Worm (Caenorhabditis elegans) whole organism, L1 larva: ENCODE data around the gene R10E4.1.

Experiments used
- egl-27 ChIP-seq, 2 experiments: fragments of 150-350 bp in 1 of 2; sonication (generic microtip); optimal IDR thresholded peaks; 3 replicates each; lab custom pipeline; 2017 to 2018; ENCODE audit warnings: missing biosample characterization in 2 of 2, missing genetic modification characterization in 2 of 2, missing genetic modification reagents in 2 of 2
- elt-3 ChIP-seq, 6 experiments: fragments of 150-350 bp in 1 of 6; sonication (generic microtip); optimal IDR thresholded peaks; 2 replicates each; lab custom pipeline; 2017 to 2018; ENCODE audit warnings: missing biosample characterization in 6 of 6, missing genetic modification characterization in 6 of 6, inconsistent platforms in 1 of 6
- nhr-84 ChIP-seq: sonication (generic microtip); optimal IDR thresholded peaks from 2 replicates; lab custom pipeline; 2017; ENCODE audit warnings: missing biosample characterization, missing genetic modification characterization
- pqm-1 ChIP-seq: sonication (generic microtip); optimal IDR thresholded peaks from 3 replicates; lab custom pipeline; 2017; ENCODE audit warnings: missing biosample characterization, missing genetic modification characterization
- unc-62 ChIP-seq: fragments of 150-350 bp; optimal IDR thresholded peaks from 2 replicates; lab custom pipeline; 2014; ENCODE audit warnings: missing biosample characterization, missing genetic modification reagents, missing genetic modification characterization
- xbp-1 ChIP-seq: sonication (generic microtip); optimal IDR thresholded peaks from 2 replicates; lab custom pipeline; 2016; ENCODE audit warnings: missing genetic modification characterization, missing compliant biosample characterization
- zag-1 ChIP-seq: fragments of 150-350 bp; optimal IDR thresholded peaks from 2 replicates; lab custom pipeline; 2014; ENCODE audit warnings: missing biosample characterization, missing genetic modification characterization
- ztf-11 ChIP-seq, 2 experiments: sonication (generic microtip); optimal IDR thresholded peaks; 2 replicates each; lab custom pipeline; 2016 to 2017; ENCODE audit warnings: missing genetic modification characterization in 2 of 2, missing biosample characterization in 1 of 2, missing compliant biosample characterization in 1 of 2

DNA sequence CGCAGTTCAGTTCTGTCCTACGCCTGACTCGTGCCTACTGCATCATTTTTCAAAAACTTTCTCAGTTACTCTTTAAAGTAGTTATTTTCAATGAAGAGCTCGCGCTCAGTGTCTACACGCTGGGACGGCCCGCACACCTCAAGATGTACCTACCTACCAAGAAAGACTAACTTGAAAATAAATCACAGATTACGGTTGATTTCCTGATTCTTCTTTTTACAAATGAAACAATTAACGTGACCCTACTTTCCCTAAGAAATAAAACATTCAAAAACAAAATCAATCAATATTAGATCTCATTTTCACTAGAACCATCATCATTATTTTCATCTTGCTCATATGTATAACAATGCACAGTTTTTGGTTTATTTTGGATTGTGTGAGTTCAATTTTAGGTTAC lies 51.9 kb downstream of the R10E4.1 start, which contains the start of gene H38K22.7:
- TF ChIP-seq elt-3 (tag; optimal IDR thresholded peaks at IDR 0.05; lab: Kevin White, UChicago) = no peak
- no peak for TF ChIP-seq egl-27 (tag; optimal IDR thresholded peaks at IDR 0.05; lab: Kevin White, UChicago)
- no peak for TF ChIP-seq zag-1
- TF ChIP-seq pqm-1 = no peak
- TF ChIP-seq unc-62 = no peak
- TF ChIP-seq xbp-1 (tag; lab: Kevin White, UChicago) = no peak
- no peak for TF ChIP-seq ztf-11 (tag; optimal IDR thresholded peaks at IDR 0.05; lab: Kevin White, UChicago)
- TF ChIP-seq nhr-84 (tag; lab: Kevin White, UChicago) = no peak
